Fruit fly (Drosophila melanogaster) whole organism, adult: ENCODE results near the gene CG5114.
A peak's percentile ranks its signal among the peaks of the same experiment; 100 is the strongest.

Source experiments
- CG11617 ChIP-seq: fragments of 200-800 bp; sonication (Bioruptor generic); optimal IDR thresholded peaks from 2 replicates; lab custom pipeline; 2017; ENCODE audit warnings: mild to moderate bottlenecking, missing biosample characterization, missing genetic modification reagents, missing genetic modification characterization
- CG12768 ChIP-seq: fragments of 200-800 bp; sonication (Bioruptor generic); optimal IDR thresholded peaks from 2 replicates; lab custom pipeline; 2017; ENCODE audit warnings: missing biosample characterization, missing genetic modification characterization, mild to moderate bottlenecking, moderate library complexity, missing genetic modification reagents
- CG14711 ChIP-seq: fragments of 200-800 bp; sonication (Bioruptor generic); optimal IDR thresholded peaks from 2 replicates; lab custom pipeline; 2018; ENCODE audit warnings: missing biosample characterization, mild to moderate bottlenecking, missing genetic modification characterization, moderate library complexity
- CG1620 ChIP-seq: fragments of 200-800 bp; sonication (Bioruptor generic); optimal IDR thresholded peaks from 2 replicates; lab custom pipeline; 2016; ENCODE audit warnings: missing biosample characterization, missing genetic modification characterization
- CG33017 ChIP-seq: fragments of 200-800 bp; sonication (Bioruptor generic); optimal IDR thresholded peaks from 2 replicates; lab custom pipeline; 2018; ENCODE audit warnings: missing biosample characterization, mild to moderate bottlenecking, missing genetic modification characterization, moderate library complexity
- CG5204 ChIP-seq: fragments of 200-800 bp; sonication (Bioruptor generic); optimal IDR thresholded peaks from 2 replicates; lab custom pipeline; 2016; ENCODE audit warnings: missing biosample characterization, missing genetic modification characterization
- CG7045 ChIP-seq: fragments of 200-800 bp; sonication (Bioruptor generic); optimal IDR thresholded peaks from 2 replicates; lab custom pipeline; 2017; ENCODE audit warnings: missing biosample characterization, mild to moderate bottlenecking, missing genetic modification characterization
- CG7101 ChIP-seq: fragments of 200-800 bp; sonication (Bioruptor generic); optimal IDR thresholded peaks from 2 replicates; lab custom pipeline; 2018; ENCODE audit warnings: missing biosample characterization, mild to moderate bottlenecking, missing genetic modification characterization, moderate library complexity
- Clk ChIP-seq: fragments of 200-800 bp; sonication (Bioruptor generic); optimal IDR thresholded peaks from 2 replicates; lab custom pipeline; 2017; ENCODE audit warnings: missing biosample characterization, missing genetic modification characterization
- Crg-1 ChIP-seq: fragments of 200-800 bp; sonication (Bioruptor generic); optimal IDR thresholded peaks from 2 replicates; lab custom pipeline; 2016; ENCODE audit warnings: missing biosample characterization, missing genetic modification characterization
- Hr96 ChIP-seq: fragments of 200-800 bp; sonication (Bioruptor generic); optimal IDR thresholded peaks from 2 replicates; lab custom pipeline; 2016; ENCODE audit warnings: missing biosample characterization, missing genetic modification characterization
- Mnt ChIP-seq: fragments of 200-800 bp; sonication (Bioruptor generic); optimal IDR thresholded peaks from 2 replicates; lab custom pipeline; 2016; ENCODE audit warnings: missing biosample characterization, mild to moderate bottlenecking, missing genetic modification characterization
- bab1 ChIP-seq: fragments of 200-800 bp; sonication (Bioruptor generic); optimal IDR thresholded peaks from 3 replicates; lab custom pipeline; 2019; ENCODE audit warnings: missing biosample characterization, mild to moderate bottlenecking, missing genetic modification characterization, moderate library complexity
- cic ChIP-seq: fragments of 200-800 bp; sonication (Bioruptor generic); optimal IDR thresholded peaks from 2 replicates; lab custom pipeline; 2017; ENCODE audit warnings: missing biosample characterization, mild to moderate bottlenecking, missing genetic modification characterization, moderate library complexity
- cnc ChIP-seq, 2 experiments: fragments of >200 bp; optimal IDR thresholded peaks; 2 replicates each; lab custom pipeline; 2017
- kay ChIP-seq: fragments of 200-800 bp; sonication (Bioruptor generic); peaks from one replicate; lab custom pipeline; 2016; ENCODE audit warnings: missing biosample characterization, missing genetic modification characterization, borderline replicate concordance
- ovo ChIP-seq: fragments of 200-800 bp; sonication (Bioruptor generic); optimal IDR thresholded peaks from 2 replicates; lab custom pipeline; 2016; ENCODE audit warnings: missing biosample characterization, missing genetic modification characterization
- pad ChIP-seq: fragments of 200-800 bp; sonication (Bioruptor generic); optimal IDR thresholded peaks from 3 replicates; lab custom pipeline; 2017; ENCODE audit warnings: missing biosample characterization, missing genetic modification characterization, mild to moderate bottlenecking, moderate library complexity, missing genetic modification reagents
- tj ChIP-seq: fragments of 200-800 bp; sonication (Bioruptor generic); optimal IDR thresholded peaks from 3 replicates; lab custom pipeline; 2017; ENCODE audit warnings: missing biosample characterization, mild to moderate bottlenecking, missing genetic modification characterization, moderate library complexity
- toe ChIP-seq: fragments of 200-800 bp; sonication (Bioruptor generic); optimal IDR thresholded peaks from 2 replicates; lab custom pipeline; 2016; ENCODE audit warnings: missing biosample characterization, missing genetic modification characterization

CG5114 gene

DNA sequence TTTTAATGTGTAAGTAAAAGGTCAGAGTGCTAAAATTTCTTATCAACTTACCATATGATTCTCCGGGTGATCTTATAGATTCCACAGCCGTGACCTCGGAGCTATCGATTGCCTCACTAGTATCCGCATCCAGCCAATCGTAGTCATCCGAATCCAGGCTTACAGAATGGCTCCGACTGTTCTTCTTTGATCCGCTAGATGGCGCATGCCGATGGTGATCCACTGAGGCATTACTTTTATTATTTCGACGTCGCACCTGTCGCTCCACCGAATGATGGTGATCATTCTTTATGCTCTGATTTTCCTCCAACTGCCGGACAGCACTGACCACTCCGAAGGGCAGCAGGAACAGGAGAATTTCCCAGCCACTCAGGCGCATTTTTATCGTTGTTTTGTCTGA is 28.5 kb downstream of the CG5114 start:
- TF ChIP-seq toe (GFP tag; lab: Kevin White, UChicago) (no peak), tj (GFP tag; lab: Kevin White, UChicago) (no peak), CG33017 (no peak), pad (GFP tag; lab: Kevin White, UChicago) (no peak), Clk (GFP tag; lab: Kevin White, UChicago) (no peak), CG7101 (tag; lab: Kevin White, UChicago) (no peak), Mnt (no peak), cnc (optimal IDR thresholded peaks at IDR 0.05; lab: Kevin White, UChicago) (no peak), CG14711 (tag; lab: Kevin White, UChicago) (no peak), ovo (GFP tag; lab: Kevin White, UChicago) (no peak), bab1 (GFP tag; lab: Kevin White, UChicago) (no peak), CG5204 (no peak)

DNA sequence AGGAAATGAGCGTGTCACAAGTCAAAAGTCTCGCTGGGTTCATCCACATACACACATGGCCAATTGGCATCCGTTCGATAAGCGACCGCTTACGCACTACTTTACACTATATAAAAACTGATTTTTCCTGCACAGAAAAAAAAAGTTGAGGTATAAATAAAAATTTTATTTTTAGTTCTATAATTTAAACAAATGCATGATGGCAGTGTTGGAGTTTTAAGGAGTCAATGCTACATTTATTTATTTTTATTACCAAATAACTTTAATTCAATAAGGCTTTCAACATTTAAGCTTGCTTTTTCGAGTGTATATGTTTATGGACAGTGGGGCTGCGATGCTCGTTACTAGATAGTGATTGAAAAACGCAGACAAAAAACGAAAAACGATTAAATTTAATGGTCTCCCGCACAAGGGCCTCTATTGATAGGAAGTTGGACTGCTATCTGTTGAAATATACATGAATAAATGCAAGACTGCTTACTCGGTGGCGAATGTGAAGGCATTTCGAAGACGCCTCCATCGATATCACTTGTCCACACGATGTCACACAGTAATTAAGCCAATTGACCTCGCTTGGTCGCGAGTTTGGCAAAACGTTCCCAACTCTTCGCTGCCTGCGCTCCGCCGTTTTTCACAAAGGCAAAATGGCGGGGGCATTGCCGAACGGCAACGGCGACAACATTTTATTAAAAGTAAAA is 29.2 kb downstream of the CG5114 start:
- TF ChIP-seq CG14711 (tag; lab: Kevin White, UChicago), result peak; percentile 25
- peak; percentile 61 for TF ChIP-seq kay (GFP tag; lab: Kevin White, UChicago)
- no peak for TF ChIP-seq CG11617 (GFP tag; lab: Kevin White, UChicago)
- TF ChIP-seq CG7045 (GFP tag; lab: Kevin White, UChicago), result no peak
- no peak for TF ChIP-seq ovo (GFP tag; lab: Kevin White, UChicago)
- no peak for TF ChIP-seq CG5204
- TF ChIP-seq Mnt, result no peak
- no peak for TF ChIP-seq CG1620 (GFP tag; lab: Kevin White, UChicago)
- TF ChIP-seq Hr96, result no peak
- TF ChIP-seq CG12768 (GFP tag; lab: Kevin White, UChicago), result peak; percentile 18
- no peak for TF ChIP-seq toe (GFP tag; lab: Kevin White, UChicago)
- TF ChIP-seq CG33017, result peak; percentile 34
- no peak for TF ChIP-seq bab1 (GFP tag; lab: Kevin White, UChicago)
- TF ChIP-seq pad (GFP tag; lab: Kevin White, UChicago), result no peak
- TF ChIP-seq tj (GFP tag; lab: Kevin White, UChicago), result no peak
- no peak for TF ChIP-seq Clk (GFP tag; lab: Kevin White, UChicago)
- TF ChIP-seq cic, result no peak
- TF ChIP-seq Crg-1 (GFP tag; lab: Kevin White, UChicago), result no peak
- TF ChIP-seq cnc (optimal IDR thresholded peaks at IDR 0.05; lab: Kevin White, UChicago), result no peak
- peak; percentile 18 for TF ChIP-seq CG7101 (tag; lab: Kevin White, UChicago)

dm6 chr3L:15013296-15013695 is 30.7 kb downstream of the CG5114 start:
- TF ChIP-seq ovo (GFP tag; lab: Kevin White, UChicago) (no peak), pad (GFP tag; lab: Kevin White, UChicago) (no peak), Mnt (no peak), kay (GFP tag; lab: Kevin White, UChicago) (no peak), tj (GFP tag; lab: Kevin White, UChicago) (no peak), CG5204 (no peak), CG7101 (tag; lab: Kevin White, UChicago) (no peak), toe (GFP tag; lab: Kevin White, UChicago) (no peak), CG7045 (GFP tag; lab: Kevin White, UChicago) (no peak), CG14711 (tag; lab: Kevin White, UChicago) (no peak), CG11617 (GFP tag; lab: Kevin White, UChicago) (no peak), cic (no peak), Clk (GFP tag; lab: Kevin White, UChicago) (no peak)

- TF ChIP-seq CG7045 (GFP tag; lab: Kevin White, UChicago) (no peak), tj (GFP tag; lab: Kevin White, UChicago) (no peak), CG12768 (GFP tag; lab: Kevin White, UChicago) (peak; percentile 46), Crg-1 (GFP tag; lab: Kevin White, UChicago) (no peak), Hr96 (no peak), Mnt (no peak)
Measured at dm6 chr3L:15013957-15014692, 31.5 kb downstream of the CG5114 start, which contains the start of gene Reck. Gene Reck (minus strand): TSS chr3L:15014062.

- TF ChIP-seq ovo (GFP tag; lab: Kevin White, UChicago) (no peak), CG33017 (no peak), Mnt (no peak), Crg-1 (GFP tag; lab: Kevin White, UChicago) (no peak), CG7101 (tag; lab: Kevin White, UChicago) (no peak), Clk (GFP tag; lab: Kevin White, UChicago) (no peak), CG12768 (GFP tag; lab: Kevin White, UChicago) (no peak), CG1620 (GFP tag; lab: Kevin White, UChicago) (no peak), Hr96 (no peak), CG14711 (tag; lab: Kevin White, UChicago) (no peak), bab1 (GFP tag; lab: Kevin White, UChicago) (no peak), tj (GFP tag; lab: Kevin White, UChicago) (no peak), CG5204 (no peak), CG11617 (GFP tag; lab: Kevin White, UChicago) (no peak), cnc (optimal IDR thresholded peaks at IDR 0.05; lab: Kevin White, UChicago) (no peak), cic (no peak), pad (GFP tag; lab: Kevin White, UChicago) (no peak)
Measured at dm6 chr3L:15021008-15021407, 38.4 kb downstream of the CG5114 start.
